Fruit fly (Drosophila melanogaster) whole organism, wandering third instar larva: ENCODE results near the gene ZnT77C.
A peak's percentile ranks its signal among the peaks of the same experiment; 100 is the strongest.

Experiments
- Abd-B ChIP-seq: fragments of >200 bp; optimal IDR thresholded peaks from 2 replicates; lab custom pipeline; 2017; ENCODE audit warnings: missing biosample characterization, missing genetic modification characterization
- CG32264 ChIP-seq: fragments of 200-800 bp; sonication (Bioruptor generic); optimal IDR thresholded peaks from 2 replicates; lab custom pipeline; 2016; ENCODE audit warnings: missing biosample characterization, missing genetic modification characterization
- CG9705 ChIP-seq: fragments of 200-800 bp; sonication (Bioruptor generic); optimal IDR thresholded peaks from 2 replicates; lab custom pipeline; 2018; ENCODE audit warnings: missing biosample characterization, mild to moderate bottlenecking, missing genetic modification characterization
- CrebA ChIP-seq: fragments of 200-800 bp; sonication (Bioruptor generic); optimal IDR thresholded peaks from 2 replicates; lab custom pipeline; 2016; ENCODE audit warnings: missing biosample characterization, mild to moderate bottlenecking, missing genetic modification characterization, borderline replicate concordance
- Dfd ChIP-seq: fragments of >200 bp; optimal IDR thresholded peaks from 2 replicates; lab custom pipeline; 2017; ENCODE audit warnings: missing biosample characterization, missing genetic modification characterization
- Dif ChIP-seq: fragments of 200-275, 200-300 bp; sonication (Bioruptor generic); optimal IDR thresholded peaks from 2 replicates; lab custom pipeline; 2018; ENCODE audit warnings: missing biosample characterization, missing genetic modification characterization; ENCODE audit not compliant: partially characterized antibody
- GATAd ChIP-seq: sonication (Bioruptor generic); optimal IDR thresholded peaks from 2 replicates; lab custom pipeline; 2016; ENCODE audit warnings: missing biosample characterization, missing genetic modification characterization
- HLH106 ChIP-seq: fragments of 200-800 bp; optimal IDR thresholded peaks from 3 replicates; lab custom pipeline; 2019; ENCODE audit warnings: missing biosample characterization, mild to moderate bottlenecking, missing genetic modification characterization, moderate library complexity
- Hnf4 ChIP-seq: fragments of 200-800 bp; sonication (Bioruptor generic); optimal IDR thresholded peaks from 2 replicates; lab custom pipeline; 2016; ENCODE audit warnings: missing biosample characterization, mild to moderate bottlenecking, missing genetic modification characterization
- Hr78 ChIP-seq: fragments of >200 bp; optimal IDR thresholded peaks from 2 replicates; lab custom pipeline; 2017; ENCODE audit warnings: missing biosample characterization, missing genetic modification characterization
- Hr83 ChIP-seq: fragments of 200-300 bp; sonication (Bioruptor generic); optimal IDR thresholded peaks from 2 replicates; lab custom pipeline; 2016; ENCODE audit warnings: missing biosample characterization, mild to moderate bottlenecking, missing genetic modification characterization, moderate library complexity; ENCODE audit not compliant: poor library complexity, severe bottlenecking
- Jra ChIP-seq: sonication (Bioruptor generic); optimal IDR thresholded peaks from 2 replicates; lab custom pipeline; 2016; ENCODE audit warnings: missing biosample characterization, missing genetic modification characterization
- Mio ChIP-seq: sonication (Bioruptor generic); optimal IDR thresholded peaks from 2 replicates; lab custom pipeline; 2016; ENCODE audit warnings: missing biosample characterization, missing genetic modification characterization
- Myc ChIP-seq: fragments of >200 bp; optimal IDR thresholded peaks from 2 replicates; lab custom pipeline; 2017
- N ChIP-seq: fragments of >200 bp; optimal IDR thresholded peaks from 2 replicates; lab custom pipeline; 2018; ENCODE audit warnings: missing biosample characterization, missing external identifiers, missing genetic modification characterization
- OdsH ChIP-seq: fragments of 200-800 bp; sonication (Bioruptor generic); optimal IDR thresholded peaks from 2 replicates; lab custom pipeline; 2016; ENCODE audit warnings: missing biosample characterization, mild to moderate bottlenecking, missing genetic modification characterization
- Rel ChIP-seq, 2 experiments: fragments of 200-800 bp; sonication (Bioruptor generic) in 1 of 2; optimal IDR thresholded peaks; 2 replicates in 1 of 2; 3 replicates in 1 of 2; lab custom pipeline; 2016 to 2019; ENCODE audit warnings: mild to moderate bottlenecking in 2 of 2, missing biosample characterization in 2 of 2, missing genetic modification characterization in 2 of 2, moderate library complexity in 1 of 2
- Sp1 ChIP-seq: fragments of 200-800 bp; sonication (Bioruptor generic); optimal IDR thresholded peaks from 3 replicates; lab custom pipeline; 2019; ENCODE audit warnings: missing biosample characterization, mild to moderate bottlenecking, missing genetic modification characterization, moderate library complexity
- Vsx2 ChIP-seq: fragments of 200-300, 225-300 bp; sonication (Bioruptor generic); optimal IDR thresholded peaks from 2 replicates; lab custom pipeline; 2018; ENCODE audit warnings: missing biosample characterization, missing genetic modification characterization; ENCODE audit not compliant: partially characterized antibody
- br ChIP-seq: fragments of 200-800 bp; sonication (Bioruptor generic); optimal IDR thresholded peaks from 2 replicates; lab custom pipeline; 2016; ENCODE audit warnings: missing biosample characterization, missing genetic modification characterization
- brk ChIP-seq: fragments of 200-800 bp; sonication (Bioruptor generic); optimal IDR thresholded peaks from 2 replicates; lab custom pipeline; 2016; ENCODE audit warnings: missing biosample characterization, mild to moderate bottlenecking, missing genetic modification characterization
- dl ChIP-seq, 2 experiments: fragments of 175-275, 200-275 bp in 1 of 2; fragments of 200-275 bp in 1 of 2; sonication (Bioruptor generic); optimal IDR thresholded peaks; lab custom pipeline; 2018; ENCODE audit warnings: mild to moderate bottlenecking in 2 of 2, missing biosample characterization in 2 of 2, missing genetic modification characterization in 2 of 2, moderate library complexity in 2 of 2; ENCODE audit not compliant: partially characterized antibody in 2 of 2, insufficient read depth in 1 of 2
- dmrt93B ChIP-seq: fragments of 200-800 bp; sonication (Bioruptor generic); optimal IDR thresholded peaks from 2 replicates; lab custom pipeline; 2018; ENCODE audit warnings: missing biosample characterization, mild to moderate bottlenecking, missing genetic modification characterization
- dsf ChIP-seq: sonication (Bioruptor generic); optimal IDR thresholded peaks from 2 replicates; lab custom pipeline; 2016; ENCODE audit warnings: missing biosample characterization, missing genetic modification characterization, borderline replicate concordance
- ey ChIP-seq: fragments of 200-800 bp; sonication (Bioruptor generic); optimal IDR thresholded peaks from 2 replicates; lab custom pipeline; 2016; ENCODE audit warnings: missing biosample characterization, missing genetic modification characterization
- foxo ChIP-seq, 2 experiments: fragments of 200-800 bp; sonication (Bioruptor generic); optimal IDR thresholded peaks; 2 replicates in 1 of 2; 3 replicates in 1 of 2; lab custom pipeline; 2016 to 2017; ENCODE audit warnings: missing biosample characterization in 2 of 2, missing genetic modification characterization in 2 of 2
- fru ChIP-seq: fragments of 200-800 bp; sonication (Bioruptor generic); optimal IDR thresholded peaks from 3 replicates; lab custom pipeline; 2016; ENCODE audit warnings: missing biosample characterization, mild to moderate bottlenecking, missing genetic modification characterization
- h ChIP-seq: fragments of 200-800 bp; sonication (Bioruptor generic); optimal IDR thresholded peaks from 3 replicates; lab custom pipeline; 2016; ENCODE audit warnings: missing biosample characterization, mild to moderate bottlenecking, missing genetic modification characterization
- jim ChIP-seq: fragments of 175-275, 200-325 bp; sonication (Bioruptor generic); optimal IDR thresholded peaks from 2 replicates; lab custom pipeline; 2016; ENCODE audit warnings: missing biosample characterization, mild to moderate bottlenecking, missing genetic modification characterization
- lola ChIP-seq: fragments of >200 bp; optimal IDR thresholded peaks from 2 replicates; lab custom pipeline; 2017; ENCODE audit warnings: missing biosample characterization, missing genetic modification characterization
- pan ChIP-seq: fragments of >200 bp; optimal IDR thresholded peaks from 2 replicates; lab custom pipeline; 2017
- psq ChIP-seq: fragments of 200-800 bp; sonication (Bioruptor generic); optimal IDR thresholded peaks from 3 replicates; lab custom pipeline; 2017; ENCODE audit warnings: missing biosample characterization, mild to moderate bottlenecking, missing genetic modification characterization, moderate library complexity
- rgr ChIP-seq: fragments of 200-800 bp; sonication (Bioruptor generic); optimal IDR thresholded peaks from 3 replicates; lab custom pipeline; 2016; ENCODE audit warnings: missing biosample characterization, mild to moderate bottlenecking, missing genetic modification characterization
- sage ChIP-seq: fragments of 200-800 bp; sonication (Bioruptor generic); optimal IDR thresholded peaks from 2 replicates; lab custom pipeline; 2016; ENCODE audit warnings: missing biosample characterization, mild to moderate bottlenecking, missing genetic modification characterization
- sv ChIP-seq: fragments of 200-800 bp; sonication (Bioruptor generic); optimal IDR thresholded peaks from 3 replicates; lab custom pipeline; 2016; ENCODE audit warnings: missing biosample characterization, missing genetic modification characterization
- tai ChIP-seq: sonication (Bioruptor generic); optimal IDR thresholded peaks from 2 replicates; lab custom pipeline; 2016; ENCODE audit warnings: missing biosample characterization, missing genetic modification characterization
- usp ChIP-seq: fragments of >200 bp; optimal IDR thresholded peaks from 2 replicates; lab custom pipeline; 2017; ENCODE audit warnings: missing biosample characterization, missing genetic modification characterization
- woc ChIP-seq: sonication (Bioruptor generic); optimal IDR thresholded peaks from 2 replicates; lab custom pipeline; 2016; ENCODE audit warnings: missing biosample characterization, mild to moderate bottlenecking, missing genetic modification characterization

ZnT77C gene

dm6 chr3L:20472607-20473006 lies 22.1 kb downstream of the ZnT77C start:
- no peak for TF ChIP-seq HLH106 (tag; lab: Kevin White, UChicago)
- no peak for TF ChIP-seq brk (GFP tag; lab: Kevin White, UChicago)
- TF ChIP-seq Mio (GFP tag; lab: Kevin White, UChicago), result no peak
- TF ChIP-seq psq (GFP tag; lab: Kevin White, UChicago), result no peak
- TF ChIP-seq foxo (GFP tag; optimal IDR thresholded peaks at IDR 0.05; lab: Kevin White, UChicago), result no peak

- TF ChIP-seq h (GFP tag; lab: Kevin White, UChicago) (peak; percentile 21), jim (no peak), Myc (lab: Kevin White, UChicago) (no peak), psq (GFP tag; lab: Kevin White, UChicago) (no peak), tai (GFP tag; lab: Kevin White, UChicago) (peak; percentile 9), rgr (GFP tag; lab: Kevin White, UChicago) (peak; percentile 72), dmrt93B (no peak), dsf (no peak), woc (GFP tag; lab: Kevin White, UChicago) (no peak), OdsH (peak; percentile 18), pan (no peak), Vsx2 (GFP tag; lab: Kevin White, UChicago) (no peak), Jra (GFP tag; lab: Kevin White, UChicago) (no peak), GATAd (no peak), Hr78 (GFP tag; lab: Kevin White, UChicago) (no peak), br (peak; percentile 31), brk (GFP tag; lab: Kevin White, UChicago) (peak; percentile 19), fru (GFP tag; lab: Kevin White, UChicago) (peak; percentile 48), N (GFP tag; lab: Kevin White, UChicago) (no peak), CG9705 (GFP tag; lab: Kevin White, UChicago) (no peak), sv (GFP tag; lab: Kevin White, UChicago) (no peak), Sp1 (GFP tag; lab: Kevin White, UChicago) (peak; percentile 6), Rel (GFP tag; optimal IDR thresholded peaks at IDR 0.05; lab: Kevin White, UChicago) (no peak), Rel (tag; optimal IDR thresholded peaks at IDR 0.05; lab: Kevin White, UChicago) (peak; percentile 38), dl (GFP tag; optimal IDR thresholded peaks at IDR 0.05; lab: Kevin White, UChicago; ENCODE audit: insufficient read depth in 1 of 2, partially characterized antibody in 2 of 2) (no peak), Mio (GFP tag; lab: Kevin White, UChicago) (no peak), Hr83 (peak; percentile 27), sage (GFP tag; lab: Kevin White, UChicago) (no peak), lola (GFP tag; lab: Kevin White, UChicago) (no peak), foxo (GFP tag; optimal IDR thresholded peaks at IDR 0.05; lab: Kevin White, UChicago) (peak in 1 of 2 experiments; percentile 41), usp (GFP tag; lab: Kevin White, UChicago) (no peak), ey (no peak), Hnf4 (GFP tag; lab: Kevin White, UChicago) (peak; percentile 12), Dfd (GFP tag; lab: Kevin White, UChicago) (no peak), HLH106 (tag; lab: Kevin White, UChicago) (peak; percentile 9), CrebA (GFP tag; lab: Kevin White, UChicago) (no peak), CG32264 (GFP tag; lab: Kevin White, UChicago) (no peak), Dif (GFP tag; lab: Kevin White, UChicago) (no peak), Abd-B (no peak)
- TF ChIP-seq, all 38 proteins: peak for 13
Measured at dm6 chr3L:20471499-20472313, 23.0 kb downstream of the ZnT77C start.
